Fruit fly (Drosophila melanogaster) whole organism, embryonic: ENCODE results near the gene CG31908.

Source experiments
- CG10431 ChIP-seq: fragments of 200-800 bp; sonication (Bioruptor generic); optimal IDR thresholded peaks from 3 replicates; lab custom pipeline; 2018; ENCODE audit warnings: missing biosample characterization, mild to moderate bottlenecking, missing genetic modification characterization
- CG10565 ChIP-seq: fragments of 200-800 bp; sonication (Bioruptor generic); optimal IDR thresholded peaks from 3 replicates; lab custom pipeline; 2016; ENCODE audit warnings: missing biosample characterization, mild to moderate bottlenecking, missing genetic modification characterization
- CG14710 ChIP-seq: fragments of 200-800 bp; sonication (Bioruptor generic); optimal IDR thresholded peaks from 3 replicates; lab custom pipeline; 2019; ENCODE audit warnings: missing biosample characterization, mild to moderate bottlenecking, missing genetic modification characterization, moderate library complexity
- CG1603 ChIP-seq: fragments of 200-800 bp; sonication (Bioruptor generic); optimal IDR thresholded peaks from 2 replicates; lab custom pipeline; 2019; ENCODE audit warnings: missing biosample characterization, mild to moderate bottlenecking, missing genetic modification characterization, moderate library complexity
- CG17568 ChIP-seq: fragments of 200-800 bp; sonication (Bioruptor generic); optimal IDR thresholded peaks from 2 replicates; lab custom pipeline; 2018; ENCODE audit warnings: missing biosample characterization, mild to moderate bottlenecking, missing genetic modification characterization, moderate library complexity
- CG1832 ChIP-seq: fragments of 200-800 bp; sonication (Bioruptor generic); optimal IDR thresholded peaks from 2 replicates; lab custom pipeline; 2017; ENCODE audit warnings: missing biosample characterization, mild to moderate bottlenecking, missing genetic modification characterization, inconsistent platforms
- CG18476 ChIP-seq: fragments of 200-800 bp; sonication (Bioruptor generic); optimal IDR thresholded peaks from 2 replicates; lab custom pipeline; 2016; ENCODE audit warnings: missing biosample characterization, mild to moderate bottlenecking, missing genetic modification characterization
- CG2120 ChIP-seq: fragments of 200-800 bp; sonication (Bioruptor generic); optimal IDR thresholded peaks from 3 replicates; lab custom pipeline; 2016; ENCODE audit warnings: missing biosample characterization, missing genetic modification characterization
- CG2129 ChIP-seq: fragments of 200-800 bp; sonication (Bioruptor generic); IDR thresholded peaks from 2 replicates; pipeline ENCODE4 v1.3.6; 2022; ENCODE audit warnings: missing biosample characterization, missing genetic modification characterization; ENCODE audit not compliant: partially characterized antibody
- CG2889 ChIP-seq: fragments of 200-800 bp; sonication (Bioruptor generic); IDR thresholded peaks from 3 replicates; pipeline ENCODE4 v1.3.6; 2022; ENCODE audit warnings: missing biosample characterization, missing genetic modification characterization
- CG30431 ChIP-seq: fragments of 200-800 bp; sonication (Bioruptor generic); optimal IDR thresholded peaks from 2 replicates; lab custom pipeline; 2017; ENCODE audit warnings: missing biosample characterization, missing genetic modification characterization
- CG4854 ChIP-seq: fragments of 200-800 bp; sonication (Bioruptor generic); optimal IDR thresholded peaks from 2 replicates; lab custom pipeline; 2016; ENCODE audit warnings: missing biosample characterization, missing genetic modification characterization, inconsistent platforms
- CG9876 ChIP-seq: fragments of 200-800 bp; sonication (Bioruptor generic); optimal IDR thresholded peaks from 2 replicates; lab custom pipeline; 2016; ENCODE audit warnings: missing biosample characterization, missing genetic modification characterization
- D ChIP-seq, 2 experiments: fragments of 200-800 bp in 1 of 2; fragments of >200 bp in 1 of 2; sonication (Bioruptor generic) in 1 of 2; optimal IDR thresholded peaks; 2 replicates in 1 of 2; 3 replicates in 1 of 2; lab custom pipeline; 2017; ENCODE audit warnings: mild to moderate bottlenecking in 1 of 2, missing biosample characterization in 1 of 2, missing genetic modification characterization in 1 of 2, missing genetic modification reagents in 1 of 2
- Dad ChIP-seq: fragments of 200-800 bp; sonication (Bioruptor generic); optimal IDR thresholded peaks from 3 replicates; lab custom pipeline; 2016; ENCODE audit warnings: missing biosample characterization, missing genetic modification characterization
- Deaf1 ChIP-seq: fragments of 200-800 bp; optimal IDR thresholded peaks from 3 replicates; lab custom pipeline; 2019; ENCODE audit warnings: missing biosample characterization, mild to moderate bottlenecking, missing genetic modification characterization, moderate library complexity
- Doc2 ChIP-seq: fragments of 200-800 bp; sonication (Bioruptor generic); IDR thresholded peaks from 2 replicates; pipeline ENCODE4 v1.3.6; 2022; ENCODE audit warnings: missing biosample characterization, missing genetic modification characterization
- Fer1 ChIP-seq: fragments of 200-800 bp; sonication (Bioruptor generic); optimal IDR thresholded peaks from 2 replicates; lab custom pipeline; 2017; ENCODE audit warnings: missing biosample characterization, mild to moderate bottlenecking, missing genetic modification characterization
- H15 ChIP-seq: fragments of 200-800 bp; sonication (Bioruptor generic); IDR thresholded peaks from 3 replicates; pipeline ENCODE4 v1.3.6; 2022; ENCODE audit warnings: missing biosample characterization, missing genetic modification characterization
- HLH4C ChIP-seq: fragments of 200-800 bp; sonication (Bioruptor generic); IDR thresholded peaks from 3 replicates; pipeline ENCODE4 v1.3.6; 2022; ENCODE audit warnings: missing biosample characterization, missing genetic modification characterization; ENCODE audit not compliant: partially characterized antibody
- Hey ChIP-seq: fragments of 200-800 bp; sonication (Bioruptor generic); optimal IDR thresholded peaks from 3 replicates; lab custom pipeline; 2018; ENCODE audit warnings: missing biosample characterization, mild to moderate bottlenecking, missing genetic modification characterization
- Hr3 ChIP-seq: fragments of 200-800 bp; sonication (Bioruptor generic); optimal IDR thresholded peaks from 3 replicates; lab custom pipeline; 2016; ENCODE audit warnings: missing biosample characterization, missing genetic modification characterization
- MBD-R2 ChIP-seq: fragments of 200-800 bp; sonication (Bioruptor generic); IDR thresholded peaks from 2 replicates; pipeline ENCODE4 v1.3.6; 2022; ENCODE audit warnings: missing biosample characterization, missing genetic modification characterization
- MESR4 ChIP-seq: fragments of 200-800 bp; sonication (Bioruptor generic); optimal IDR thresholded peaks from 2 replicates; lab custom pipeline; 2018; ENCODE audit warnings: missing biosample characterization, mild to moderate bottlenecking, missing genetic modification characterization, moderate library complexity
- Oli ChIP-seq: fragments of 200-800 bp; sonication (Bioruptor generic); optimal IDR thresholded peaks from 2 replicates; lab custom pipeline; 2018; ENCODE audit warnings: missing biosample characterization, mild to moderate bottlenecking, missing genetic modification characterization, moderate library complexity
- Scr ChIP-seq: fragments of 200-800 bp; sonication (Bioruptor generic); IDR thresholded peaks from 2 replicates; pipeline ENCODE4 v1.3.6; 2022; ENCODE audit warnings: missing biosample characterization, missing genetic modification characterization; ENCODE audit not compliant: partially characterized antibody
- Sox100B ChIP-seq: fragments of 200-800 bp; sonication (Bioruptor generic); optimal IDR thresholded peaks from 3 replicates; lab custom pipeline; 2018; ENCODE audit warnings: missing biosample characterization, mild to moderate bottlenecking, missing genetic modification characterization
- Sry-δ ChIP-seq: fragments of 200-800 bp; sonication (Bioruptor generic); optimal IDR thresholded peaks from 2 replicates; lab custom pipeline; 2016; ENCODE audit warnings: missing biosample characterization, missing genetic modification characterization
- Taf1 ChIP-seq: fragments of 200-800 bp; sonication (Bioruptor generic); IDR thresholded peaks from 2 replicates; pipeline ENCODE4 v1.3.6; 2022; ENCODE audit warnings: missing biosample characterization, missing genetic modification characterization
- Xbp1 ChIP-seq: fragments of 200-800 bp; sonication (Bioruptor generic); optimal IDR thresholded peaks from 3 replicates; lab custom pipeline; 2016; ENCODE audit warnings: missing biosample characterization, mild to moderate bottlenecking, missing genetic modification characterization
- ap ChIP-seq: fragments of 200-800 bp; sonication (Bioruptor generic); IDR thresholded peaks from 2 replicates; pipeline ENCODE4 v1.3.6; 2022; ENCODE audit warnings: missing biosample characterization, missing genetic modification characterization
- cato ChIP-seq: fragments of 200-800 bp; sonication (Bioruptor generic); optimal IDR thresholded peaks from 2 replicates; lab custom pipeline; 2016; ENCODE audit warnings: missing biosample characterization, missing genetic modification characterization, borderline replicate concordance
- emc ChIP-seq: fragments of 200-800 bp; sonication (Bioruptor generic); optimal IDR thresholded peaks from 2 replicates; lab custom pipeline; 2016; ENCODE audit warnings: missing biosample characterization, missing genetic modification characterization
- kay ChIP-seq: fragments of 200-800 bp; sonication (Bioruptor generic); optimal IDR thresholded peaks from 2 replicates; lab custom pipeline; 2016; ENCODE audit warnings: missing biosample characterization, missing genetic modification characterization
- knrl ChIP-seq: fragments of 200-800 bp; sonication (Bioruptor generic); IDR thresholded peaks from 3 replicates; pipeline ENCODE4 v1.3.6; 2022; ENCODE audit warnings: missing biosample characterization, missing genetic modification characterization; ENCODE audit not compliant: partially characterized antibody
- lab ChIP-seq: fragments of 200-800 bp; sonication (Bioruptor generic); optimal IDR thresholded peaks from 3 replicates; lab custom pipeline; 2017; ENCODE audit warnings: missing biosample characterization, missing genetic modification characterization, mild to moderate bottlenecking, moderate library complexity, missing genetic modification reagents
- nau ChIP-seq: fragments of 200-800 bp; sonication (Bioruptor generic); optimal IDR thresholded peaks from 3 replicates; lab custom pipeline; 2017; ENCODE audit warnings: missing biosample characterization, mild to moderate bottlenecking, missing genetic modification characterization, missing genetic modification reagents
- nerfin-2 ChIP-seq: fragments of 200-800 bp; sonication (Bioruptor generic); IDR thresholded peaks from 2 replicates; pipeline ENCODE4 v1.3.6; 2022; ENCODE audit warnings: missing biosample characterization, missing genetic modification characterization; ENCODE audit not compliant: partially characterized antibody
- nom ChIP-seq: fragments of 200-800 bp; sonication (Bioruptor generic); optimal IDR thresholded peaks from 2 replicates; lab custom pipeline; 2017; ENCODE audit warnings: missing biosample characterization, missing genetic modification characterization, mild to moderate bottlenecking, moderate library complexity, missing genetic modification reagents
- phol ChIP-seq: fragments of 200-800 bp; sonication (Bioruptor generic); optimal IDR thresholded peaks from 3 replicates; lab custom pipeline; 2018; ENCODE audit warnings: missing biosample characterization, mild to moderate bottlenecking, missing genetic modification characterization, moderate library complexity
- ranshi ChIP-seq: fragments of 200-800 bp; sonication (Bioruptor generic); IDR thresholded peaks from 2 replicates; pipeline ENCODE4 v1.3.6; 2022; ENCODE audit warnings: missing biosample characterization, missing genetic modification characterization
- stwl ChIP-seq: fragments of 200-800 bp; sonication (Bioruptor generic); optimal IDR thresholded peaks from 3 replicates; lab custom pipeline; 2018; ENCODE audit warnings: missing biosample characterization, mild to moderate bottlenecking, missing genetic modification characterization, moderate library complexity
- tap ChIP-seq: fragments of 200-800 bp; optimal IDR thresholded peaks from 3 replicates; lab custom pipeline; 2019; ENCODE audit warnings: missing biosample characterization, mild to moderate bottlenecking, missing genetic modification characterization, moderate library complexity
- tna ChIP-seq: fragments of 200-800 bp; sonication (Bioruptor generic); IDR thresholded peaks from 2 replicates; pipeline ENCODE4 v1.3.6; 2022; ENCODE audit warnings: missing biosample characterization, missing genetic modification characterization; ENCODE audit not compliant: partially characterized antibody
- trem ChIP-seq: fragments of 200-800 bp; optimal IDR thresholded peaks from 3 replicates; lab custom pipeline; 2019; ENCODE audit warnings: missing biosample characterization, mild to moderate bottlenecking, missing genetic modification characterization, moderate library complexity
- vnd ChIP-seq: fragments of 200-800 bp; sonication (Bioruptor generic); IDR thresholded peaks from 3 replicates; pipeline ENCODE4 v1.3.6; 2022; ENCODE audit warnings: missing biosample characterization, missing genetic modification characterization; ENCODE audit not compliant: partially characterized antibody
- zfh1 ChIP-seq: fragments of 200-800 bp; sonication (Bioruptor generic); IDR thresholded peaks from 3 replicates; pipeline ENCODE4 v1.3.6; 2022; ENCODE audit warnings: missing biosample characterization, missing genetic modification characterization

The CG31908 gene

dm6 chr2L:7026988-7027908, at the start of gene CG31908, which contains the start of gene MME1:
CG31908 (minus strand) TSS chr2L:7027389.
MME1 (plus strand) TSS chr2L:7027526.
- TF ChIP-seq emc (GFP tag; lab: Kevin White, UChicago) (no peak), tna (GFP tag; lab: Robert Waterston, UW) (peak; percentile 75), nerfin-2 (GFP tag; lab: Robert Waterston, UW) (peak; percentile 91), lab (GFP tag; lab: Kevin White, UChicago) (peak; percentile 20), ranshi (GFP tag; lab: Robert Waterston, UW) (0 out of 2 replicates have a peak, but pooled peaks have one; percentile 28), kay (peak; percentile 11), vnd (GFP tag; lab: Robert Waterston, UW) (peak; percentile 78), Hey (no peak), Scr (GFP tag; lab: Robert Waterston, UW) (peak; percentile 85), cato (GFP tag; lab: Kevin White, UChicago) (no peak), Sry-δ (GFP tag; lab: Kevin White, UChicago) (peak; percentile 56), Xbp1 (GFP tag; lab: Kevin White, UChicago) (peak; percentile 36), tap (tag; lab: Kevin White, UChicago) (no peak), CG30431 (GFP tag; lab: Kevin White, UChicago) (no peak), Hr3 (GFP tag; lab: Kevin White, UChicago) (peak; percentile 6), D (optimal IDR thresholded peaks at IDR 0.05; lab: Kevin White, UChicago) (no peak), D (GFP tag; optimal IDR thresholded peaks at IDR 0.05; lab: Kevin White, UChicago) (no peak), CG2889 (GFP tag; lab: Robert Waterston, UW) (no peak), Fer1 (GFP tag; lab: Kevin White, UChicago) (peak; percentile 17), CG9876 (no peak), Dad (GFP tag; lab: Kevin White, UChicago) (peak; percentile 6), Taf1 (no peak), stwl (tag; lab: Kevin White, UChicago) (peak; percentile 57), CG2129 (GFP tag; lab: Robert Waterston, UW) (0 out of 2 replicates have a peak, but pooled peaks have one; percentile 34), CG10565 (no peak), CG4854 (GFP tag; lab: Kevin White, UChicago) (peak; percentile 10), Doc2 (no peak), MESR4 (GFP tag; lab: Kevin White, UChicago) (peak; percentile 94), CG17568 (GFP tag; lab: Kevin White, UChicago) (no peak), Sox100B (GFP tag; lab: Kevin White, UChicago) (no peak), MBD-R2 (peak; percentile 57), Oli (tag; lab: Kevin White, UChicago) (no peak), HLH4C (GFP tag; lab: Robert Waterston, UW) (peak; percentile 92), knrl (GFP tag; lab: Robert Waterston, UW) (peak; percentile 67), nom (GFP tag; lab: Kevin White, UChicago) (no peak), nau (GFP tag; lab: Kevin White, UChicago) (no peak), trem (tag; lab: Kevin White, UChicago) (peak; percentile 56), phol (tag; lab: Kevin White, UChicago) (peak; percentile 18), zfh1 (GFP tag; lab: Robert Waterston, UW) (no peak), Deaf1 (tag; lab: Kevin White, UChicago) (peak; percentile 37), CG14710 (tag; lab: Kevin White, UChicago) (peak; percentile 46), CG2120 (peak; percentile 61), H15 (GFP tag; lab: Robert Waterston, UW) (no peak), CG1832 (GFP tag; lab: Kevin White, UChicago) (no peak), CG10431 (GFP tag; lab: Kevin White, UChicago) (no peak), CG18476 (peak; percentile 30), CG1603 (tag; lab: Kevin White, UChicago) (peak; percentile 42), ap (GFP tag; lab: Robert Waterston, UW) (no peak)
